Worm (Caenorhabditis elegans): ENCODE measurements around the gene nhr-285.

- TF ChIP-seq him-1 (tag; optimal IDR thresholded peaks at IDR 0.05) (no peak), W03F9.2 (tag; optimal IDR thresholded peaks at IDR 0.05) (no peak)
Observed at ce11 chrV:15793270-15793669, 14.2 kb upstream of the nhr-285 start, which contains the start of gene T26E4.7.

All from whole organism, L4/young adult.